Worm (Caenorhabditis elegans): ENCODE data around the gene cyp-33C2.

cyp-33C2 gene

ce11 chrV:2204080-2204479 is 20.8 kb downstream of the cyp-33C2 start, which contains the start of gene cyp-33C12:
TSS of gene cyp-33C12 (minus strand) at chrV:2204400.
- TF ChIP-seq sptf-1 (tag; optimal IDR thresholded peaks at IDR 0.05): no peak
- no peak for TF ChIP-seq ces-1 (GFP tag; optimal IDR thresholded peaks at IDR 0.05)
- no peak for TF ChIP-seq bed-3 (GFP tag; optimal IDR thresholded peaks at IDR 0.05)
- no peak for TF ChIP-seq mls-2 (tag; optimal IDR thresholded peaks at IDR 0.05)
- TF ChIP-seq pha-4 (tag; optimal IDR thresholded peaks at IDR 0.05): no peak
- TF ChIP-seq lin-13 (tag; optimal IDR thresholded peaks at IDR 0.05): no peak
- no peak for TF ChIP-seq mab-5 (tag; optimal IDR thresholded peaks at IDR 0.05)
- TF ChIP-seq elt-1 (tag; optimal IDR thresholded peaks at IDR 0.05; ENCODE audit: borderline replicate concordance, insufficient read depth): no peak
- no peak for TF ChIP-seq ceh-43 (GFP tag; optimal IDR thresholded peaks at IDR 0.05)
- no peak for TF ChIP-seq mep-1 (tag; optimal IDR thresholded peaks at IDR 0.05)
- no peak for TF ChIP-seq snpc-4 (tag; optimal IDR thresholded peaks at IDR 0.05)
- TF ChIP-seq unc-39 (tag; optimal IDR thresholded peaks at IDR 0.05): no peak
- TF ChIP-seq tbx-8 (GFP tag; optimal IDR thresholded peaks at IDR 0.05): no peak
- no peak for TF ChIP-seq lsy-2 (tag; optimal IDR thresholded peaks at IDR 0.05)
- TF ChIP-seq hlh-1 (tag; optimal IDR thresholded peaks at IDR 0.05): no peak
- no peak for TF ChIP-seq unc-62 (GFP tag; optimal IDR thresholded peaks at IDR 0.05)
- no peak for TF ChIP-seq M03D4.4 (tag; optimal IDR thresholded peaks at IDR 0.05)

ce11 chrV:2206181-2206580 is 22.9 kb downstream of the cyp-33C2 start, which contains the start of gene srt-40:
TSS of gene srt-40 (minus strand) at chrV:2206281.
- no peak for TF ChIP-seq nhr-76 (tag; optimal IDR thresholded peaks at IDR 0.05)
- TF ChIP-seq sem-2 (GFP tag; optimal IDR thresholded peaks at IDR 0.05): no peak
- no peak for TF ChIP-seq elt-3 (tag; optimal IDR thresholded peaks at IDR 0.05)
- no peak for TF ChIP-seq nhr-28 (tag; optimal IDR thresholded peaks at IDR 0.05)
- no peak for TF ChIP-seq nhr-237 (tag; optimal IDR thresholded peaks at IDR 0.05)
- TF ChIP-seq unc-62 (GFP tag; optimal IDR thresholded peaks at IDR 0.05): no peak
- no peak for TF ChIP-seq tbx-8 (GFP tag; optimal IDR thresholded peaks at IDR 0.05)
- TF ChIP-seq elt-1 (tag; optimal IDR thresholded peaks at IDR 0.05; ENCODE audit: borderline replicate concordance, insufficient read depth): no peak
- no peak for TF ChIP-seq mls-2 (tag; optimal IDR thresholded peaks at IDR 0.05)
- TF ChIP-seq nhr-2 (tag; optimal IDR thresholded peaks at IDR 0.05): no peak
- no peak for TF ChIP-seq nhr-12 (tag; optimal IDR thresholded peaks at IDR 0.05)
- no peak for TF ChIP-seq bed-3 (GFP tag; optimal IDR thresholded peaks at IDR 0.05)

ce11 chrV:2206801-2207200 is 23.5 kb downstream of the cyp-33C2 start, which contains the start of gene svh-11:
TSS of gene svh-11 (plus strand) at chrV:2207101.
- TF ChIP-seq elt-3 (tag; optimal IDR thresholded peaks at IDR 0.05): no peak
- TF ChIP-seq lin-13 (tag; optimal IDR thresholded peaks at IDR 0.05): no peak
- no peak for TF ChIP-seq nhr-28 (tag; optimal IDR thresholded peaks at IDR 0.05)
- TF ChIP-seq drap-1 (GFP tag; optimal IDR thresholded peaks at IDR 0.05): no peak
- TF ChIP-seq mab-5 (tag; optimal IDR thresholded peaks at IDR 0.05): no peak

ce11 chrV:2207527-2207926 is 24.2 kb downstream of the cyp-33C2 start:
- TF ChIP-seq ceh-43 (GFP tag; optimal IDR thresholded peaks at IDR 0.05): no peak
- TF ChIP-seq snpc-4 (tag; optimal IDR thresholded peaks at IDR 0.05): no peak
- no peak for TF ChIP-seq mls-2 (tag; optimal IDR thresholded peaks at IDR 0.05)

ce11 chrV:2211936-2212335 is 28.6 kb downstream of the cyp-33C2 start, which contains the start of gene nhr-133:
TSS of gene nhr-133 (minus strand) at chrV:2212118.
- no peak for TF ChIP-seq flh-1 (GFP tag; optimal IDR thresholded peaks at IDR 0.05)
- TF ChIP-seq mls-2 (tag; optimal IDR thresholded peaks at IDR 0.05): no peak
- TF ChIP-seq unc-120 (tag; optimal IDR thresholded peaks at IDR 0.05; ENCODE audit: poor library complexity, severe bottlenecking): no peak
- no peak for TF ChIP-seq unc-39 (tag; optimal IDR thresholded peaks at IDR 0.05)
- no peak for TF ChIP-seq sptf-1 (tag; optimal IDR thresholded peaks at IDR 0.05)
- no peak for TF ChIP-seq unc-62 (GFP tag; optimal IDR thresholded peaks at IDR 0.05)
- TF ChIP-seq ces-1 (GFP tag; optimal IDR thresholded peaks at IDR 0.05): no peak
- TF ChIP-seq mep-1 (tag; optimal IDR thresholded peaks at IDR 0.05): no peak
- TF ChIP-seq lin-32 (GFP tag; optimal IDR thresholded peaks at IDR 0.05): no peak
- TF ChIP-seq bed-3 (GFP tag; optimal IDR thresholded peaks at IDR 0.05): no peak
- TF ChIP-seq M03D4.4 (tag; optimal IDR thresholded peaks at IDR 0.05): no peak
- TF ChIP-seq cnd-1 (tag; optimal IDR thresholded peaks at IDR 0.05): no peak
- no peak for TF ChIP-seq sem-2 (GFP tag; optimal IDR thresholded peaks at IDR 0.05)
- no peak for TF ChIP-seq hlh-1 (tag; optimal IDR thresholded peaks at IDR 0.05)
- TF ChIP-seq elt-1 (tag; optimal IDR thresholded peaks at IDR 0.05; ENCODE audit: borderline replicate concordance, insufficient read depth): no peak
- TF ChIP-seq ceh-43 (GFP tag; optimal IDR thresholded peaks at IDR 0.05): no peak

Measured in whole organism, mixed stage, embryonic.